Worm (Caenorhabditis elegans) whole organism, mixed stage, embryonic: ENCODE results near the gene C08E3.15.

Experiments
- mab-5 ChIP-seq: fragments of 150-350 bp; optimal IDR thresholded peaks from 2 replicates; lab custom pipeline; 2014; ENCODE audit warnings: missing biosample characterization, missing genetic modification characterization
- nhr-2 ChIP-seq: fragments of 150-350 bp; optimal IDR thresholded peaks from 2 replicates; lab custom pipeline; 2014; ENCODE audit warnings: missing biosample characterization, missing genetic modification characterization
- nhr-237 ChIP-seq: fragments of 150-350 bp; optimal IDR thresholded peaks from 2 replicates; lab custom pipeline; 2014; ENCODE audit warnings: missing biosample characterization, missing genetic modification characterization
- nhr-28 ChIP-seq: fragments of 150-350 bp; optimal IDR thresholded peaks from 2 replicates; lab custom pipeline; 2014; ENCODE audit warnings: missing biosample characterization, missing genetic modification characterization
- nhr-76 ChIP-seq: sonication (generic microtip); optimal IDR thresholded peaks from 2 replicates; lab custom pipeline; 2017; ENCODE audit warnings: missing biosample characterization, missing genetic modification characterization
- pha-4 ChIP-seq: fragments of 150-350 bp; optimal IDR thresholded peaks from 2 replicates; lab custom pipeline; 2018; ENCODE audit warnings: missing biosample characterization, missing genetic modification reagents, missing genetic modification characterization
- snpc-4 ChIP-seq: fragments of 150-350 bp; optimal IDR thresholded peaks from 2 replicates; lab custom pipeline; 2014; ENCODE audit warnings: missing biosample characterization, missing genetic modification characterization

DNA sequence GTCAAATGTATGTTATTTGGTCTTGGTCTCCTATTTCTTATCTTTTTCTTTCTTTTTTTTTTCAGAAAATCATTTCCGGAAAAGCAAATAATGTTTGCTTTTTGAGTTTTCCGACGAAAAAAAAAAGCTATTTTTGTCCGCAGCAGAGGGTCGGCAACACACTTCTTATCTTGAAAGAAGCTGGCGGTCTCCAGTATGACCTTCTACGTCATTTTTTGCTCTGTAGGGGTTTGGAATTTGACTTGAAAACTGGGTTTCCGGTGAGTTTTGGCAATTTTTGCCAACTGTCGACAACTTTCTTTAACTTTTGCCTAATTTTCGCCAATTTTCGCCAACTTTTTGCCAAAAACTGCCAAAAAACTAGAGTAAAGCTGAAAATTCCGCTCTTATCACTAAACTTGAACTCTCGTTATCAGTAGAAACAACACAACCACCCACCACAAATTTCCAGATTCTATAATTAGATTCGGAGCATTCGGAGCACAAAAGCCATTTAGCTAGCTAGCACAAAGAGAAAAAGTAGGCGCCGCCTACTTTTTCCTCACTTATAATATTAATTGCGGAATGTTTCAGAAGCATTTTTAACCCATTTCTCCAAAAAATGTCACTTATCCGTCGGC, 42.7 kb upstream of the C08E3.15 start, which contains the start of gene nhx-6:
- TF ChIP-seq mab-5 (no peak), pha-4 (tag; lab: Kevin White, UChicago) (no peak), snpc-4 (tag; lab: Kevin White, UChicago) (no peak), nhr-2 (tag; lab: Kevin White, UChicago) (no peak), nhr-237 (tag; lab: Kevin White, UChicago) (no peak), nhr-76 (no peak), nhr-28 (tag; lab: Kevin White, UChicago) (no peak)
